Worm (Caenorhabditis elegans) whole organism, L1 larva: ENCODE results near the gene cyp-33E1.
A peak's percentile ranks its signal among the peaks of the same experiment; 100 is the strongest.

Experiments used
- ama-1 ChIP-seq: fragments of 150-350 bp; optimal IDR thresholded peaks from 2 replicates; lab custom pipeline; 2014
- ceh-8 ChIP-seq: fragments of 200-800 bp; sonication (Bioruptor generic); optimal IDR thresholded peaks from 2 replicates; lab custom pipeline; 2018; ENCODE audit warnings: mild to moderate bottlenecking, missing genetic modification characterization, moderate library complexity, missing compliant biosample characterization
- ceh-90 ChIP-seq: sonication (generic microtip); optimal IDR thresholded peaks from 2 replicates; lab custom pipeline; 2016; ENCODE audit warnings: missing genetic modification characterization, missing compliant biosample characterization
- fkh-4 ChIP-seq: sonication (generic microtip); optimal IDR thresholded peaks from 2 replicates; lab custom pipeline; 2016; ENCODE audit warnings: missing compliant biosample characterization, missing genetic modification characterization, borderline replicate concordance
- fos-1 ChIP-seq: fragments of 150-350 bp; optimal IDR thresholded peaks from 2 replicates; lab custom pipeline; 2014; ENCODE audit warnings: missing biosample characterization, missing genetic modification characterization
- hlh-17 ChIP-seq: fragments of 200-800 bp; sonication (Bioruptor generic); optimal IDR thresholded peaks from 2 replicates; lab custom pipeline; 2018; ENCODE audit warnings: missing genetic modification characterization, mild to moderate bottlenecking, missing compliant biosample characterization, moderate library complexity, borderline replicate concordance
- lin-35 ChIP-seq, 2 experiments: fragments of 150-350 bp; optimal IDR thresholded peaks; 2 replicates each; lab custom pipeline; 2014; ENCODE audit warnings: missing biosample characterization in 2 of 2, missing genetic modification characterization in 2 of 2, missing genetic modification reagents in 2 of 2
- mdl-1 ChIP-seq, 2 experiments: fragments of 150-350 bp; optimal IDR thresholded peaks; 2 replicates each; lab custom pipeline; 2014 to 2017; ENCODE audit warnings: missing biosample characterization in 2 of 2, missing genetic modification characterization in 2 of 2, inconsistent platforms in 1 of 2
- nhr-76 ChIP-seq: sonication (generic microtip); optimal IDR thresholded peaks from 2 replicates; lab custom pipeline; 2017; ENCODE audit warnings: missing biosample characterization, missing genetic modification characterization
- nhr-77 ChIP-seq: fragments of 150-350 bp; optimal IDR thresholded peaks from 2 replicates; lab custom pipeline; 2014; ENCODE audit warnings: missing biosample characterization, missing genetic modification characterization
- nhr-84 ChIP-seq: sonication (generic microtip); optimal IDR thresholded peaks from 2 replicates; lab custom pipeline; 2017; ENCODE audit warnings: missing biosample characterization, missing genetic modification characterization
- pax-3 ChIP-seq: fragments of 200-800 bp; sonication (Bioruptor generic); optimal IDR thresholded peaks from 2 replicates; lab custom pipeline; 2018; ENCODE audit warnings: mild to moderate bottlenecking, missing genetic modification characterization, moderate library complexity, missing compliant biosample characterization

- TF ChIP-seq ceh-90 (tag; lab: Kevin White, UChicago) (no peak), pax-3 (tag; lab: Kevin White, UChicago) (no peak), mdl-1 (tag; optimal IDR thresholded peaks at IDR 0.05; lab: Kevin White, UChicago) (peak in 1 of 2 experiments; percentile 13), ama-1 (lab: Kevin White, UChicago) (no peak), ceh-8 (GFP tag; lab: Kevin White, UChicago) (no peak), fos-1 (tag; lab: Kevin White, UChicago) (no peak), nhr-76 (tag; lab: Kevin White, UChicago) (no peak), nhr-77 (tag; lab: Kevin White, UChicago) (peak; percentile 59), nhr-84 (no peak), fkh-4 (tag; lab: Kevin White, UChicago) (no peak), lin-35 (GFP tag; optimal IDR thresholded peaks at IDR 0.05; lab: Kevin White, UChicago) (peak in 1 of 2 experiments; percentile 47), hlh-17 (GFP tag; lab: Kevin White, UChicago) (no peak)
These were observed 21.1 kb downstream of the cyp-33E1 start, which contains the start of gene F42A9.11 for ce11 chrIV:8627328-8627727.
